Worm (Caenorhabditis elegans): ENCODE results near the gene C08E3.1.
A peak's percentile ranks its signal among the peaks of the same experiment; 100 is the strongest.

Gene C08E3.1

ce11 chrII:1676088-1676487 lies 42.5 kb downstream of the C08E3.1 start, which contains the start of gene fbxb-17:
fbxb-17 (plus strand) TSS chrII:1676388.
- TF ChIP-seq nhr-23 (tag; optimal IDR thresholded peaks at IDR 0.05) (peak; percentile 1), sem-4 (tag; optimal IDR thresholded peaks at IDR 0.05) (no peak)

DNA sequence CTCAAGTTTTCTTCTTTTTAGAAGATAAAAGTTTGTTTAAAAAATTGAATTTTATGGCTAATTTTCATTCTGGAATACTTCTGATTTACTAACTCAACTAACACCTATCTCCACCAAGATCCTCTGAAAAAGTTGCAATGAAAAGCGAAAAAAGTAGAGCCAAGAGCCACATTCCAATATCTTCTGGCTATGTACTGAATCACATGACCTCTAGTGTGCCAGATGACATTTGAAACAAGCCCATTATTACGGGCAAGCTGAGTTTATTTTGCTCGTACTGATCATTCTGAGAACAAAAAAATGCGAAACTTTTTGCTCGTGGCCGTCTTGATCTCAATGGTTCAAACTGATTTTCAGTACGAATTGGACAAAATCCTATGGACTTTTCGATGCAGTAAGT lies 45.5 kb downstream of the C08E3.1 start, which contains the start of gene irld-36:
Gene irld-36 (plus strand): TSS at position 301 of the 400 bp plus-strand sequence.
- TF ChIP-seq ZK546.5 (tag; optimal IDR thresholded peaks at IDR 0.05) (no peak), unc-62 (GFP tag; optimal IDR thresholded peaks at IDR 0.05) (no peak), nhr-11 (tag; optimal IDR thresholded peaks at IDR 0.05) (no peak), nhr-237 (tag; optimal IDR thresholded peaks at IDR 0.05) (no peak), crh-2 (tag; optimal IDR thresholded peaks at IDR 0.05) (no peak), dmd-4 (tag; optimal IDR thresholded peaks at IDR 0.05) (no peak), skn-1 (tag; optimal IDR thresholded peaks at IDR 0.05) (no peak), elt-1 (tag; optimal IDR thresholded peaks at IDR 0.05) (no peak), sem-4 (tag; optimal IDR thresholded peaks at IDR 0.05) (no peak), R02D3.7 (tag; optimal IDR thresholded peaks at IDR 0.05) (no peak), fos-1 (tag; optimal IDR thresholded peaks at IDR 0.05) (no peak), zag-1 (tag; optimal IDR thresholded peaks at IDR 0.05) (no peak), elt-3 (tag; optimal IDR thresholded peaks at IDR 0.05) (no peak), mdl-1 (tag; optimal IDR thresholded peaks at IDR 0.05) (no peak), mbf-1 (tag; optimal IDR thresholded peaks at IDR 0.05) (no peak), snpc-4 (tag; optimal IDR thresholded peaks at IDR 0.05) (no peak), ztf-11 (tag; optimal IDR thresholded peaks at IDR 0.05) (no peak), unc-55 (GFP tag; optimal IDR thresholded peaks at IDR 0.05) (no peak), nhr-21 (tag; optimal IDR thresholded peaks at IDR 0.05) (no peak), Y55F3AM.14 (GFP tag; optimal IDR thresholded peaks at IDR 0.05) (no peak)

DNA sequence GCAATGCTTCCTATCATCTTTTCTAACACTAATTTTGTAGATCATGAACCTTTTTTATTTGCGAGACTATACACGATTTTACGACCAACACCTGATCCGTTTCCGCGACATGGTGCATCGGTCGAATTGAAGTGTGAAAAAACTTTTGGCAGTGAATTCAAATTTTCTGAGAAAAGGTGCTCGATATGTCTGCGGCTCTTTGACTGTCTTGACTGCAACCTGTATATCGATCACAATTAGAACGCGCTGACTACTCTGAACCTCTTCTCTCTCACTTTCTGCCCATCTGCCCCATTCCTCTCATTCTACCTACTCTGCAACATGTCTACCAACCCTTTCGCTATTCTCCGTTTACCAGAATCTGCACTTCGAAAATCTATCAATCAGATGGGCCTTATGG lies 48.6 kb downstream of the C08E3.1 start, which contains the start of gene fbxb-26:
Gene fbxb-26 (plus strand): TSS at position 301 of the 400 bp plus-strand sequence.
- TF ChIP-seq aly-2 (tag; optimal IDR thresholded peaks at IDR 0.05) = no peak
- no peak for TF ChIP-seq skn-1 (tag; optimal IDR thresholded peaks at IDR 0.05)

Data from whole organism, L2 larva.